Fruit fly (Drosophila melanogaster) whole organism, embryonic: ENCODE results near the gene nolo.
A peak's percentile ranks its signal among the peaks of the same experiment; 100 is the strongest.

Source experiments
- CG1647 ChIP-seq: fragments of 200-800 bp; sonication (Bioruptor generic); optimal IDR thresholded peaks from 3 replicates; lab custom pipeline; 2016; ENCODE audit warnings: missing biosample characterization, missing genetic modification characterization
- CG4282 ChIP-seq: fragments of 200-800 bp; sonication (Bioruptor generic); optimal IDR thresholded peaks from 2 replicates; lab custom pipeline; 2016; ENCODE audit warnings: missing biosample characterization, missing genetic modification characterization
- CG7271 ChIP-seq: fragments of 200-800 bp; sonication (Bioruptor generic); optimal IDR thresholded peaks from 2 replicates; lab custom pipeline; 2018; ENCODE audit warnings: missing biosample characterization, mild to moderate bottlenecking, missing genetic modification characterization, moderate library complexity
- CoRest ChIP-seq: fragments of 200-800 bp; sonication (Bioruptor generic); optimal IDR thresholded peaks from 3 replicates; lab custom pipeline; 2018; ENCODE audit warnings: missing biosample characterization, mild to moderate bottlenecking, missing genetic modification characterization, moderate library complexity
- Sox102F ChIP-seq: fragments of 200-800 bp; sonication (Bioruptor generic); optimal IDR thresholded peaks from 2 replicates; lab custom pipeline; 2018; ENCODE audit warnings: missing biosample characterization, mild to moderate bottlenecking, missing genetic modification characterization, moderate library complexity
- ara ChIP-seq: fragments of 200-800 bp; sonication (Bioruptor generic); IDR thresholded peaks from 2 replicates; pipeline ENCODE4 v1.3.6; 2022; ENCODE audit warnings: missing biosample characterization, missing genetic modification characterization
- eyg ChIP-seq: fragments of 200-800 bp; sonication (Bioruptor generic); optimal IDR thresholded peaks from 3 replicates; lab custom pipeline; 2016; ENCODE audit warnings: missing biosample characterization, missing genetic modification characterization
- trem ChIP-seq: fragments of 200-800 bp; optimal IDR thresholded peaks from 3 replicates; lab custom pipeline; 2019; ENCODE audit warnings: missing biosample characterization, mild to moderate bottlenecking, missing genetic modification characterization, moderate library complexity

DNA sequence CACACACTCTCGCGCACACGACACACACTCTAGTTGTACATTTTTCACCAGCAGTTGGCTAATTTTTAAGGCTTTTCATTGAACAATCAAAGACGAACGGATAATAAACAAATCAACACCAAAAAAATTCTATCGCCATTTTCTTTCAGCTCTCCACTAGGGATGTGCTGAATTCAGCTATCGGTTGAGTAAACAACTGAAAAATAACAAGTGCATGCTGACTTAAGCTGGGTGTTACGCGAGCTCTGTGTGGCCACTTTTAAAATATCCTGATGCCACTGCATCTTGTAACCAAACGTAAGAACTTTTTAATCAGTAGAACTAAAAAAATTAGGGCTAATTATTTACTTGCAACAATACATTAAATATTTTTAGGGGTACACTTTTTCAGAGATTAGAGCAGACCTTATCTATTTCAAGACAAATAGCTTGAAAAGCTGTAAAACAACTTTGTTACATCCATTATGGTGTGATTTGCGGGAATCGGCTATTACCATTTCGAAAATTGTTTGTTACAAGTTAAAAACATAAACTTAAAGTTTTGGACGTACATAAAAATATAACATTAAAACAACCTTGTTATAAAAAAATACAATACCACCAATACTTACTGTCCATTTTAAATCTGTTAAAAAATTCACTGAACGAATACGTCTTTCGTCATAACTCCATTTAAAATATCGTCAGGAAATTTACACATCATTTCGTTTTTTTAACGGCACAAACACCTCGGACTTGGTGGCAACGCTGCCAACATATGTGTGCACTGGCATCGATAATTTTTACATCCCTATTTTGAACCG, 73.6 kb downstream of the nolo start, which contains the start of the genes step and CG1416:
- TF ChIP-seq CG7271 (tag; lab: Kevin White, UChicago) (no peak), ara (GFP tag; lab: Robert Waterston, UW) (no peak), CG1647 (GFP tag; lab: Kevin White, UChicago) (peak; percentile 15), eyg (GFP tag; lab: Kevin White, UChicago) (peak; percentile 15), trem (tag; lab: Kevin White, UChicago) (no peak), CG4282 (peak; percentile 27), Sox102F (GFP tag; lab: Kevin White, UChicago) (no peak), CoRest (tag; lab: Kevin White, UChicago) (peak; percentile 82)
